Fruit fly (Drosophila melanogaster) whole organism, embryonic: ENCODE results near the gene Kaz-m1.

Experiments
- Adf1 ChIP-seq: fragments of 200-800 bp; sonication (Bioruptor generic); IDR thresholded peaks from 2 replicates; pipeline ENCODE4 v1.3.6; 2022; ENCODE audit warnings: missing biosample characterization, missing genetic modification characterization
- Awh ChIP-seq: fragments of 200-800 bp; sonication (Bioruptor generic); IDR thresholded peaks from 2 replicates; pipeline ENCODE4, ENCODE4 v1.3.6; 2022; ENCODE audit warnings: missing biosample characterization, missing genetic modification characterization
- CG11093 ChIP-seq: fragments of 200-800 bp; sonication (Bioruptor generic); IDR thresholded peaks from 3 replicates; pipeline ENCODE4 v1.3.6; 2022; ENCODE audit warnings: missing biosample characterization, missing genetic modification characterization
- CG11695 ChIP-seq: fragments of 200-800 bp; sonication (Bioruptor generic); IDR thresholded peaks from 3 replicates; pipeline ENCODE4 v1.3.6; 2022; ENCODE audit warnings: missing biosample characterization, missing genetic modification characterization
- CG13287 ChIP-seq: fragments of 200-800 bp; sonication (Bioruptor generic); IDR thresholded peaks from 2 replicates; pipeline ENCODE4 v1.3.6; 2022; ENCODE audit warnings: missing biosample characterization, missing genetic modification characterization; ENCODE audit not compliant: partially characterized antibody
- CG13624 ChIP-seq: fragments of 200-800 bp; sonication (Bioruptor generic); optimal IDR thresholded peaks from 2 replicates; lab custom pipeline; 2016; ENCODE audit warnings: missing biosample characterization, missing genetic modification characterization
- CG15479 ChIP-seq: fragments of 200-800 bp; sonication (Bioruptor generic); optimal IDR thresholded peaks from 3 replicates; lab custom pipeline; 2019; ENCODE audit warnings: missing biosample characterization, mild to moderate bottlenecking, missing genetic modification characterization, moderate library complexity
- CG16813 ChIP-seq: fragments of 200-800 bp; sonication (Bioruptor generic); IDR thresholded peaks from 3 replicates; pipeline ENCODE4 v1.3.6; 2022; ENCODE audit warnings: missing biosample characterization, missing genetic modification characterization; ENCODE audit not compliant: partially characterized antibody
- CG17328 ChIP-seq: fragments of 200-800 bp; sonication (Bioruptor generic); IDR thresholded peaks from 2 replicates; pipeline ENCODE4 v1.3.6; 2022; ENCODE audit warnings: missing biosample characterization, missing genetic modification characterization
- CG17359 ChIP-seq: fragments of 200-800 bp; sonication (Bioruptor generic); optimal IDR thresholded peaks from 3 replicates; lab custom pipeline; 2018; ENCODE audit warnings: missing biosample characterization, mild to moderate bottlenecking, missing genetic modification characterization, moderate library complexity
- CG4360 ChIP-seq: fragments of 200-800 bp; sonication (Bioruptor generic); IDR thresholded peaks from 2 replicates; pipeline ENCODE4 v1.3.6; 2022; ENCODE audit warnings: missing biosample characterization, missing genetic modification characterization
- CG8765 ChIP-seq: fragments of 200-800 bp; sonication (Bioruptor generic); IDR thresholded peaks from 2 replicates; pipeline ENCODE4 v1.3.6; 2022; ENCODE audit warnings: missing biosample characterization, missing genetic modification characterization
- CrebB ChIP-seq: fragments of 200-800 bp; sonication (Bioruptor generic); optimal IDR thresholded peaks from 3 replicates; lab custom pipeline; 2018; ENCODE audit warnings: missing biosample characterization, mild to moderate bottlenecking, missing genetic modification characterization
- D ChIP-seq, 2 experiments: fragments of 200-800 bp in 1 of 2; fragments of >200 bp in 1 of 2; sonication (Bioruptor generic) in 1 of 2; optimal IDR thresholded peaks; 2 replicates in 1 of 2; 3 replicates in 1 of 2; lab custom pipeline; 2017; ENCODE audit warnings: mild to moderate bottlenecking in 1 of 2, missing biosample characterization in 1 of 2, missing genetic modification characterization in 1 of 2, missing genetic modification reagents in 1 of 2
- H15 ChIP-seq: fragments of 200-800 bp; sonication (Bioruptor generic); IDR thresholded peaks from 3 replicates; pipeline ENCODE4 v1.3.6; 2022; ENCODE audit warnings: missing biosample characterization, missing genetic modification characterization
- HLH4C ChIP-seq: fragments of 200-800 bp; sonication (Bioruptor generic); IDR thresholded peaks from 3 replicates; pipeline ENCODE4 v1.3.6; 2022; ENCODE audit warnings: missing biosample characterization, missing genetic modification characterization; ENCODE audit not compliant: partially characterized antibody
- Kr ChIP-seq: fragments of 200-800 bp; sonication (Bioruptor generic); optimal IDR thresholded peaks from 2 replicates; lab custom pipeline; 2017; ENCODE audit warnings: missing biosample characterization, mild to moderate bottlenecking, missing genetic modification characterization
- Ssrp ChIP-seq: fragments of 200-800 bp; sonication (Bioruptor generic); optimal IDR thresholded peaks from 2 replicates; lab custom pipeline; 2018; ENCODE audit warnings: missing biosample characterization, mild to moderate bottlenecking, missing genetic modification characterization, moderate library complexity
- Stat92E ChIP-seq, 3 experiments: fragments of >200 bp in 2 of 3; fragments of 200-800 bp in 1 of 3; sonication (Bioruptor generic) in 1 of 3; optimal IDR thresholded peaks; 2 replicates each; lab custom pipeline; 2017 to 2019; ENCODE audit warnings: missing biosample characterization in 3 of 3, missing genetic modification characterization in 3 of 3, mild to moderate bottlenecking in 1 of 3, moderate library complexity in 1 of 3
- ab ChIP-seq: fragments of 200-800 bp; sonication (Bioruptor generic); optimal IDR thresholded peaks from 2 replicates; lab custom pipeline; 2016; ENCODE audit warnings: missing biosample characterization, missing genetic modification characterization
- ac ChIP-seq: fragments of 200-800 bp; sonication (Bioruptor generic); optimal IDR thresholded peaks from 3 replicates; lab custom pipeline; 2017; ENCODE audit warnings: missing biosample characterization, mild to moderate bottlenecking, missing genetic modification characterization
- cato ChIP-seq: fragments of 200-800 bp; sonication (Bioruptor generic); optimal IDR thresholded peaks from 2 replicates; lab custom pipeline; 2016; ENCODE audit warnings: missing biosample characterization, missing genetic modification characterization, borderline replicate concordance
- crol ChIP-seq: fragments of 200-800 bp; sonication (Bioruptor generic); IDR thresholded peaks from 2 replicates; pipeline ENCODE4 v1.3.6; 2022; ENCODE audit warnings: missing biosample characterization, missing genetic modification characterization
- cwo ChIP-seq: fragments of 200-800 bp; sonication (Bioruptor generic); optimal IDR thresholded peaks from 3 replicates; lab custom pipeline; 2017; ENCODE audit warnings: missing biosample characterization, missing genetic modification characterization, mild to moderate bottlenecking, moderate library complexity, missing genetic modification reagents
- grn ChIP-seq: fragments of 200-800 bp; sonication (Bioruptor generic); optimal IDR thresholded peaks from 3 replicates; lab custom pipeline; 2017; ENCODE audit warnings: missing biosample characterization, missing genetic modification characterization
- kni ChIP-seq: fragments of 200-800 bp; sonication (Bioruptor generic); optimal IDR thresholded peaks from 3 replicates; lab custom pipeline; 2017; ENCODE audit warnings: mild to moderate bottlenecking, missing biosample characterization, missing genetic modification reagents, missing genetic modification characterization
- lov ChIP-seq, 2 experiments: fragments of 200-800 bp in 1 of 2; fragments of >200 bp in 1 of 2; sonication (Bioruptor generic) in 1 of 2; IDR thresholded peaks in 1 of 2; optimal IDR thresholded peaks in 1 of 2; 2 replicates in 1 of 2; 3 replicates in 1 of 2; pipeline versions ENCODE4 v1.3.6 to Lab custom; 2017 to 2022; ENCODE audit warnings: missing biosample characterization in 1 of 2, missing genetic modification characterization in 1 of 2
- nom ChIP-seq: fragments of 200-800 bp; sonication (Bioruptor generic); optimal IDR thresholded peaks from 2 replicates; lab custom pipeline; 2017; ENCODE audit warnings: missing biosample characterization, missing genetic modification characterization, mild to moderate bottlenecking, moderate library complexity, missing genetic modification reagents
- p53 ChIP-seq: fragments of 200-800 bp; sonication (Bioruptor generic); optimal IDR thresholded peaks from 2 replicates; lab custom pipeline; 2016; ENCODE audit warnings: missing biosample characterization, missing genetic modification characterization
- prd ChIP-seq, 3 experiments: fragments of >200 bp in 2 of 3; fragments of 200-800 bp in 1 of 3; sonication (Bioruptor generic) in 1 of 3; optimal IDR thresholded peaks in 2 of 3; IDR thresholded peaks in 1 of 3; 2 replicates in 2 of 3; 3 replicates in 1 of 3; pipeline versions ENCODE4 v1.3.6 to Lab custom; 2017 to 2022; ENCODE audit warnings: missing biosample characterization in 1 of 3, missing genetic modification characterization in 1 of 3
- pros ChIP-seq: fragments of 200-800 bp; sonication (Bioruptor generic); optimal IDR thresholded peaks from 3 replicates; lab custom pipeline; 2019; ENCODE audit warnings: missing biosample characterization, mild to moderate bottlenecking, missing genetic modification characterization, moderate library complexity
- sens ChIP-seq: fragments of 200-800 bp; sonication (Bioruptor generic); peaks from one replicate; lab custom pipeline; 2016; ENCODE audit warnings: missing biosample characterization, missing genetic modification characterization
- sim ChIP-seq: fragments of 200-800 bp; sonication (Bioruptor generic); IDR thresholded peaks from 2 replicates; pipeline ENCODE4 v1.3.6; 2022; ENCODE audit warnings: missing biosample characterization, missing genetic modification characterization
- sqz ChIP-seq: fragments of 200-800 bp; sonication (Bioruptor generic); optimal IDR thresholded peaks from 3 replicates; lab custom pipeline; 2018; ENCODE audit warnings: missing biosample characterization, mild to moderate bottlenecking, missing genetic modification characterization
- tll ChIP-seq, 2 experiments: fragments of 200-800 bp in 1 of 2; fragments of >200 bp in 1 of 2; sonication (Bioruptor generic) in 1 of 2; optimal IDR thresholded peaks; 2 replicates each; lab custom pipeline; 2017 to 2019; ENCODE audit warnings: missing biosample characterization in 2 of 2, missing genetic modification characterization in 2 of 2, mild to moderate bottlenecking in 1 of 2, moderate library complexity in 1 of 2
- toy ChIP-seq: fragments of 200-800 bp; sonication (Bioruptor generic); IDR thresholded peaks from 2 replicates; pipeline ENCODE4 v1.3.6; 2022; ENCODE audit warnings: missing biosample characterization, missing genetic modification characterization
- twi ChIP-seq: fragments of 200-800 bp; optimal IDR thresholded peaks from 2 replicates; lab custom pipeline; 2019; ENCODE audit warnings: missing biosample characterization, mild to moderate bottlenecking, missing genetic modification characterization, moderate library complexity
- zen ChIP-seq: fragments of 200-800 bp; sonication (Bioruptor generic); optimal IDR thresholded peaks from 3 replicates; lab custom pipeline; 2018; ENCODE audit warnings: missing biosample characterization, mild to moderate bottlenecking, missing genetic modification characterization, moderate library complexity
- zf30C ChIP-seq: fragments of 200-800 bp; sonication (Bioruptor generic); optimal IDR thresholded peaks from 3 replicates; lab custom pipeline; 2018; ENCODE audit warnings: missing biosample characterization, mild to moderate bottlenecking, missing genetic modification characterization

Gene Kaz-m1

DNA sequence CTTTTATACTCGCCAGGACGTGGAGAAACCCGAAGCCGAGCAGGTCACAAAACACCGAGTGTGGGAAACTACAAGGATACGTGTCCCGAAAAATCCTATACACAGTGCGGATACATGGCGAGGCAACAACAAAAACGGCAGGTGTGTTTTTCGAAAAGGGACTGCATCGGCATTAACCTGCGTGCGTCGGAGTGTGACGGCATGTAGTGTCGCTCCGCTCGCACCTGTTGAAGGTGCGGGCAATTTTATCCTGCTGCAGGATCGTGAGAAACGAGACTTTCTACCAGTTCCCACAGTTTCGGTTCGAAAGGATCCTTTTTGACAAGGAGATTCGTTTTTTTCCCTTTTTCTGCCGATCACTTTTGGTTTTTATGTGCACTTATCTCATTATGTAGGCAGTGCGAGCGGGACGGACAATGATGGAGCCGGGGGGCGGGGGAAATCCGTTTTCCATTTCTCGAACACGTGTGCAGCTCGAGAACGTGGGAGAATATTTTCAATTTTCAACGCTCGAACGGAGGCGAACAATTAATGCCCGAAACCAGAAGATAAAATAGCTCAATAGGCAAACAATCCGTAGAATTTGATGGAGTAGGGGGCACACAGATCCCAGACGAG, 10.2 kb downstream of the Kaz-m1 start (continued):
- TF ChIP-seq CG11695 (GFP tag; lab: Robert Waterston, UW), result no peak
- no peak for TF ChIP-seq CG13287
- peak; percentile 92 for TF ChIP-seq CG4360 (GFP tag; lab: Robert Waterston, UW)
- no peak for TF ChIP-seq CrebB (tag; lab: Kevin White, UChicago)
- TF ChIP-seq H15, result no peak
- TF ChIP-seq prd (optimal IDR thresholded peaks at IDR 0.05; lab: Kevin White, UChicago), result no peak
- 0 out of 3 replicates have a peak, but pooled peaks have one; percentile 7 for TF ChIP-seq prd (GFP tag; IDR thresholded peaks at IDR 0.05; lab: Robert Waterston, UW)
- TF ChIP-seq Adf1 (GFP tag; lab: Robert Waterston, UW), result no peak
- peak; percentile 32 for TF ChIP-seq zen (tag; lab: Kevin White, UChicago)
- TF ChIP-seq ab (GFP tag; lab: Kevin White, UChicago), result no peak
- TF ChIP-seq toy (GFP tag; lab: Robert Waterston, UW), result no peak
- no peak for TF ChIP-seq HLH4C (GFP tag; lab: Robert Waterston, UW)

- TF ChIP-seq CG16813, result no peak
- TF ChIP-seq CG11093 (GFP tag; lab: Robert Waterston, UW), result no peak
- peak; percentile 50 for TF ChIP-seq twi (tag; lab: Kevin White, UChicago)
- TF ChIP-seq tll (GFP tag; optimal IDR thresholded peaks at IDR 0.05; lab: Kevin White, UChicago), result peak in 1 of 2 experiments; percentile 53
- peak; percentile 38 for TF ChIP-seq D (optimal IDR thresholded peaks at IDR 0.05; lab: Kevin White, UChicago)
- peak; percentile 15 for TF ChIP-seq D (GFP tag; optimal IDR thresholded peaks at IDR 0.05; lab: Kevin White, UChicago)
- peak; percentile 71 for TF ChIP-seq CG17359
- peak; percentile 52 for TF ChIP-seq CG15479 (GFP tag; lab: Kevin White, UChicago)
- no peak for TF ChIP-seq lov (optimal IDR thresholded peaks at IDR 0.05; lab: Kevin White, UChicago)
- 0 out of 3 replicates have a peak, but pooled peaks have one; percentile 60 for TF ChIP-seq lov (GFP tag; IDR thresholded peaks at IDR 0.05; lab: Robert Waterston, UW)
- TF ChIP-seq CG13624, result no peak
- TF ChIP-seq Ssrp (tag; lab: Kevin White, UChicago), result no peak
- TF ChIP-seq Awh, result 0 out of 2 replicates have a peak, but pooled peaks have one; percentile 45
- TF ChIP-seq cato (GFP tag; lab: Kevin White, UChicago), result no peak
- TF ChIP-seq zf30C (GFP tag; lab: Kevin White, UChicago), result no peak
- TF ChIP-seq sqz (GFP tag; lab: Kevin White, UChicago), result peak; percentile 93
- 0 out of 2 replicates have a peak, but pooled peaks have one; percentile 5 for TF ChIP-seq CG17328 (GFP tag; lab: Robert Waterston, UW)
- TF ChIP-seq crol (GFP tag; lab: Robert Waterston, UW), result peak; percentile 53; the same call in 1 of the 2 replicates
- TF ChIP-seq p53 (GFP tag; lab: Kevin White, UChicago), result peak; percentile 33
- TF ChIP-seq Kr, result peak; percentile 49
- peak; percentile 98 for TF ChIP-seq grn
- TF ChIP-seq pros (GFP tag; lab: Kevin White, UChicago), result peak; percentile 75
- TF ChIP-seq CG8765 (GFP tag; lab: Robert Waterston, UW), result no peak
- TF ChIP-seq nom, result no peak
- TF ChIP-seq kni (GFP tag; lab: Kevin White, UChicago), result peak; percentile 62
- TF ChIP-seq cwo, result peak; percentile 69
- TF ChIP-seq sens (GFP tag; lab: Kevin White, UChicago), result peak; percentile 67
- TF ChIP-seq Stat92E (GFP tag; optimal IDR thresholded peaks at IDR 0.05; lab: Kevin White, UChicago), result peak in 1 of 3 experiments; percentile 57
- 0 out of 2 replicates have a peak, but pooled peaks have one; percentile 23 for TF ChIP-seq sim
- TF ChIP-seq ac (GFP tag; lab: Kevin White, UChicago), result peak; percentile 16
These were observed 12.2 kb downstream of the Kaz-m1 start for dm6 chr3R:26026631-26027274.
